Fruit fly (Drosophila melanogaster) whole organism, pupa: ENCODE data around the gene Trissin.

Experiments
- CG10348 ChIP-seq: fragments of 200-800 bp; sonication (Bioruptor generic); IDR thresholded peaks from 2 replicates; pipeline ENCODE4 v1.3.6; 2022; ENCODE audit warnings: missing biosample characterization, missing genetic modification characterization
- CG12605 ChIP-seq: fragments of 200-800 bp; sonication (Bioruptor generic); IDR thresholded peaks from 2 replicates; pipeline ENCODE4 v1.3.6; 2022; ENCODE audit warnings: missing biosample characterization, missing genetic modification characterization
- CG13204 ChIP-seq: fragments of 200-800 bp; sonication (Bioruptor generic); optimal IDR thresholded peaks from 2 replicates; lab custom pipeline; 2018; ENCODE audit warnings: missing biosample characterization, mild to moderate bottlenecking, missing genetic modification characterization, moderate library complexity
- CG15710 ChIP-seq: fragments of 200-800 bp; sonication (Bioruptor generic); optimal IDR thresholded peaks from 2 replicates; lab custom pipeline; 2018; ENCODE audit warnings: missing biosample characterization, mild to moderate bottlenecking, missing genetic modification characterization, moderate library complexity
- CG34367 ChIP-seq: fragments of 200-800 bp; sonication (Bioruptor generic); optimal IDR thresholded peaks from 2 replicates; lab custom pipeline; 2018; ENCODE audit warnings: missing biosample characterization, mild to moderate bottlenecking, missing genetic modification characterization
- CG4496 ChIP-seq: fragments of 200-800 bp; sonication (Bioruptor generic); IDR thresholded peaks from 3 replicates; pipeline ENCODE4 v1.3.6; 2022; ENCODE audit warnings: missing biosample characterization, missing genetic modification characterization
- CG8159 ChIP-seq: fragments of 200-800 bp; sonication (Bioruptor generic); optimal IDR thresholded peaks from 3 replicates; lab custom pipeline; 2018; ENCODE audit warnings: missing biosample characterization, mild to moderate bottlenecking, missing genetic modification characterization, moderate library complexity
- CG8301 ChIP-seq: fragments of 200-800 bp; sonication (Bioruptor generic); optimal IDR thresholded peaks from 2 replicates; lab custom pipeline; 2018; ENCODE audit warnings: missing biosample characterization, mild to moderate bottlenecking, missing genetic modification characterization
- CG9948 ChIP-seq: fragments of 200-800 bp; sonication (Bioruptor generic); optimal IDR thresholded peaks from 2 replicates; lab custom pipeline; 2018; ENCODE audit warnings: missing biosample characterization, mild to moderate bottlenecking, missing genetic modification characterization, moderate library complexity
- EcR ChIP-seq: fragments of 200-800 bp; sonication (Bioruptor generic); optimal IDR thresholded peaks from 3 replicates; lab custom pipeline; 2019; ENCODE audit warnings: missing biosample characterization, missing genetic modification characterization, mild to moderate bottlenecking, moderate library complexity, missing genetic modification reagents
- Pif1B ChIP-seq: fragments of 200-800 bp; sonication (Bioruptor generic); optimal IDR thresholded peaks from 3 replicates; lab custom pipeline; 2016; ENCODE audit warnings: missing biosample characterization, missing genetic modification characterization
- Snoo ChIP-seq: fragments of 200-800 bp; sonication (Bioruptor generic); optimal IDR thresholded peaks from 3 replicates; lab custom pipeline; 2017; ENCODE audit warnings: missing biosample characterization, mild to moderate bottlenecking, missing genetic modification characterization, inconsistent platforms
- fd96Ca ChIP-seq: fragments of 200-800 bp; sonication (Bioruptor generic); IDR thresholded peaks from 3 replicates; pipeline ENCODE4 v1.3.6; 2022; ENCODE audit warnings: missing biosample characterization, missing genetic modification characterization
- gl ChIP-seq: fragments of 200-800 bp; sonication (Bioruptor generic); optimal IDR thresholded peaks from 2 replicates; lab custom pipeline; 2018; ENCODE audit warnings: missing biosample characterization, mild to moderate bottlenecking, missing genetic modification characterization

DNA sequence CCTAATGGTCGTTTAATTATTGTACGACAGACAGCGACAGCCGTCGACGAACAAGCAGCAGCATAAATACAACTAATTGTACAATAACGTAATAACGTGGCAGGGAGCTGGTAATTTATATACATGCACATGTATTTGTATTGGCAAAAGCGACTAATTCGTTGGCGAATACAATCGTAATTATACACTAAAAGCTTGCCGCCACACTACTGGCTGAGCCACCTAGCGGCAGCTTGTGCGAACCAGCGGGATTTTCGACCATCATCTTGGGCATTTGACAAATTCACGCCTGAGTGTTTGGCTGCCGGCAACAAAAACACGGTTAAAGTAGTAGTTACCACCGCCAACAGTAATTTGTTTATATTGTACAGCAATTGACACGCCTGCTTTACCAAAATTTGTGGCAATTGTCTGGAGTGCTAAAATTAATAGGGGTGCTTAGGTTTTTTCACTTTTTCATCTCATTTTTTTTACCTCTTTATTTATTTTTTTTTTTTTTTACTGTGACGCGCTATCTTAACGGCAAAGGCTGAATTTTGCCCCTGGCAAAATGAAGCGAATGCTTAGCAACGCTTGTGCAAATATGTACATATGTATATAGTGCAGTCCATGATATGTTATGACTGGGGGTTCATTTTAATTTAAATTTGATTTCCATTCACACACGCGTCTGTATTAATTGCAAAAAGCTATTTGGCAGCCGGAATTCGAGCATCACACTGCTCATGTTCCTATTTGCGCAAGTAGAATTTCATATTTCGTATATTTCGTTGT is 17.0 kb downstream of the Trissin start:
- TF ChIP-seq CG15710, result no peak
- TF ChIP-seq CG9948, result no peak
- no peak for TF ChIP-seq CG13204 (GFP tag; lab: Kevin White, UChicago)
- no peak for TF ChIP-seq gl (tag; lab: Kevin White, UChicago)
- TF ChIP-seq CG12605, result no peak
- no peak for TF ChIP-seq CG8301 (tag; lab: Kevin White, UChicago)
- no peak for TF ChIP-seq CG4496 (GFP tag; lab: Robert Waterston, UW)
- TF ChIP-seq CG10348 (GFP tag; lab: Robert Waterston, UW), result no peak
- TF ChIP-seq CG34367 (tag; lab: Kevin White, UChicago), result no peak
- TF ChIP-seq Snoo, result no peak
- no peak for TF ChIP-seq EcR (GFP tag; lab: Kevin White, UChicago)
- TF ChIP-seq Pif1B, result no peak
- no peak for TF ChIP-seq CG8159 (tag; lab: Kevin White, UChicago)
- no peak for TF ChIP-seq fd96Ca (GFP tag; lab: Robert Waterston, UW)
